Worm (Caenorhabditis elegans) whole organism, L4/young adult: ENCODE measurements around the gene srbc-57.

Source experiments
- W03F9.2 ChIP-seq: fragments of 150-350 bp; optimal IDR thresholded peaks from 2 replicates; lab custom pipeline; 2014; ENCODE audit warnings: missing biosample characterization, missing genetic modification characterization
- dao-5 ChIP-seq: sonication (generic microtip); optimal IDR thresholded peaks from 2 replicates; lab custom pipeline; 2016; ENCODE audit warnings: missing genotype, missing genetic modification characterization, moderate library complexity, missing compliant biosample characterization
- him-1 ChIP-seq: sonication (generic microtip); optimal IDR thresholded peaks from 2 replicates; lab custom pipeline; 2016; ENCODE audit warnings: missing genotype, missing genetic modification reagents, missing genetic modification characterization, missing compliant biosample characterization

Gene srbc-57

ce11 chrV:482860-483259, 14.5 kb upstream of the srbc-57 start:
- TF ChIP-seq him-1 (no peak), W03F9.2 (tag; lab: Kevin White, UChicago) (no peak), dao-5 (tag; lab: Kevin White, UChicago) (no peak)

- TF ChIP-seq him-1: no peak
- no peak for TF ChIP-seq W03F9.2 (tag; lab: Kevin White, UChicago)
- TF ChIP-seq dao-5 (tag; lab: Kevin White, UChicago): no peak
Measured at ce11 chrV:479046-479445, 10.7 kb upstream of the srbc-57 start.

- TF ChIP-seq him-1 (no peak), W03F9.2 (tag; lab: Kevin White, UChicago) (no peak), dao-5 (tag; lab: Kevin White, UChicago) (no peak)
Measured at ce11 chrV:477664-478212, 9.4 kb upstream of the srbc-57 start, which contains the start of gene nhr-55. Gene nhr-55 (plus strand): TSS chrV:478162.

ce11 chrV:474516-474915, 6.2 kb upstream of the srbc-57 start, which contains the start of gene nhr-99:
Gene nhr-99 (plus strand): TSS chrV:474778.
- TF ChIP-seq dao-5 (tag; lab: Kevin White, UChicago): no peak

- TF ChIP-seq dao-5 (tag; lab: Kevin White, UChicago) (no peak), him-1 (no peak), W03F9.2 (tag; lab: Kevin White, UChicago) (no peak)
Measured at ce11 chrV:472589-472988, 4.2 kb upstream of the srbc-57 start, which contains the start of gene srt-31. Gene srt-31 (plus strand): TSS chrV:472889.

- TF ChIP-seq dao-5 (tag; lab: Kevin White, UChicago) (no peak), him-1 (no peak), W03F9.2 (tag; lab: Kevin White, UChicago) (no peak)
Measured at ce11 chrV:467507-467906, 853 bp downstream of the srbc-57 start.

ce11 chrV:465355-465754, 3.0 kb downstream of the srbc-57 start:
- TF ChIP-seq dao-5 (tag; lab: Kevin White, UChicago) (no peak), him-1 (no peak), W03F9.2 (tag; lab: Kevin White, UChicago) (no peak)

- no peak for TF ChIP-seq him-1
- no peak for TF ChIP-seq W03F9.2 (tag; lab: Kevin White, UChicago)
- no peak for TF ChIP-seq dao-5 (tag; lab: Kevin White, UChicago)
Measured at ce11 chrV:464800-465199, 3.6 kb downstream of the srbc-57 start, which contains the start of gene nhr-201. Gene nhr-201 (plus strand): TSS chrV:464828.

- TF ChIP-seq W03F9.2 (tag; lab: Kevin White, UChicago) (no peak), him-1 (no peak), dao-5 (tag; lab: Kevin White, UChicago) (no peak)
Measured at ce11 chrV:462263-462662, 6.1 kb downstream of the srbc-57 start, which contains the start of gene nhr-202. Gene nhr-202 (plus strand): TSS chrV:462588.

- TF ChIP-seq him-1 (no peak), dao-5 (tag; lab: Kevin White, UChicago) (no peak), W03F9.2 (tag; lab: Kevin White, UChicago) (no peak)
Measured at ce11 chrV:459464-459863, 8.9 kb downstream of the srbc-57 start, which contains the start of gene nhr-203. Gene nhr-203 (plus strand): TSS chrV:459795.

ce11 chrV:457839-458238, 10.5 kb downstream of the srbc-57 start:
- TF ChIP-seq him-1 (no peak), W03F9.2 (tag; lab: Kevin White, UChicago) (no peak), dao-5 (tag; lab: Kevin White, UChicago) (no peak)

- TF ChIP-seq dao-5 (tag; lab: Kevin White, UChicago): no peak
- no peak for TF ChIP-seq W03F9.2 (tag; lab: Kevin White, UChicago)
- no peak for TF ChIP-seq him-1
Measured at ce11 chrV:453569-453968, 14.8 kb downstream of the srbc-57 start, which contains the start of gene nhr-98. Gene nhr-98 (plus strand): TSS chrV:453869.

ce11 chrV:450757-451501, 17.4 kb downstream of the srbc-57 start, which contains the start of gene nhr-123:
Gene nhr-123 (plus strand): TSS chrV:451451.
- TF ChIP-seq dao-5 (tag; lab: Kevin White, UChicago) (no peak), him-1 (no peak)

ce11 chrV:449685-450084, 18.7 kb downstream of the srbc-57 start, which contains the start of gene M02H5.8:
Gene M02H5.8 (plus strand): TSS chrV:449981.
- TF ChIP-seq W03F9.2 (tag; lab: Kevin White, UChicago) (no peak), him-1 (no peak), dao-5 (tag; lab: Kevin White, UChicago) (no peak)
